Fruit fly (Drosophila melanogaster): ENCODE measurements around the gene CG4953.

dm6 chr2L:10232152-10232816 lies 34.2 kb upstream of the CG4953 start, which contains the start of gene eEF1delta:
- TF ChIP-seq Myc (optimal IDR thresholded peaks at IDR 0.05) (no peak), Hr78 (GFP tag; optimal IDR thresholded peaks at IDR 0.05) (no peak), sv (GFP tag; optimal IDR thresholded peaks at IDR 0.05) (no peak), pan (optimal IDR thresholded peaks at IDR 0.05) (no peak), lola (GFP tag; optimal IDR thresholded peaks at IDR 0.05) (no peak), OdsH (GFP tag; optimal IDR thresholded peaks at IDR 0.05) (no peak), Vsx2 (GFP tag; optimal IDR thresholded peaks at IDR 0.05; ENCODE audit: partially characterized antibody) (no peak), psq (GFP tag; optimal IDR thresholded peaks at IDR 0.05) (no peak), foxo (GFP tag; optimal IDR thresholded peaks at IDR 0.05) (no peak), Dfd (GFP tag; optimal IDR thresholded peaks at IDR 0.05) (no peak), Hnf4 (GFP tag; optimal IDR thresholded peaks at IDR 0.05) (no peak), Sp1 (GFP tag; optimal IDR thresholded peaks at IDR 0.05) (no peak), woc (GFP tag; optimal IDR thresholded peaks at IDR 0.05) (peak; percentile 57), br (GFP tag; optimal IDR thresholded peaks at IDR 0.05) (no peak)

Measured in whole organism, wandering third instar larva.